Worm (Caenorhabditis elegans) whole organism, early embryonic: ENCODE results near the gene K02E10.4.

Experiments
- ceh-13 ChIP-seq: fragments of 200-800 bp; sonication (Bioruptor generic); optimal IDR thresholded peaks from 2 replicates; lab custom pipeline; 2018; ENCODE audit warnings: mild to moderate bottlenecking, missing genetic modification characterization, missing compliant biosample characterization
- flt-1 ChIP-seq: fragments of 200-800 bp; sonication (Bioruptor generic); IDR thresholded peaks from 2 replicates; pipeline ENCODE4 v1.3.6; 2022; ENCODE audit warnings: missing genetic modification characterization, missing compliant biosample characterization
- tbx-11 ChIP-seq: fragments of 200-800 bp; sonication (Bioruptor generic); IDR thresholded peaks from 2 replicates; pipeline ENCODE4 v1.3.6; 2022; ENCODE audit warnings: missing genetic modification characterization, missing compliant biosample characterization

ce11 chrX:2516949-2517696, 34.1 kb downstream of the K02E10.4 start:
- TF ChIP-seq tbx-11 (GFP tag; lab: Robert Waterston, UW) (no peak), flt-1 (GFP tag; lab: Robert Waterston, UW) (no peak), ceh-13 (GFP tag; lab: Kevin White, UChicago) (no peak)
